Fruit fly (Drosophila melanogaster) whole organism: ENCODE measurements around the gene wat.

ENCODE experiments used
- CG8478 ChIP-seq: fragments of >200 bp; optimal IDR thresholded peaks from 2 replicates; lab custom pipeline; 2018; ENCODE audit warnings: inconsistent platforms
- Dll ChIP-seq: fragments of >200 bp; optimal IDR thresholded peaks from 2 replicates; lab custom pipeline; 2017
- EcR ChIP-seq, 2 experiments: fragments of >200 bp; optimal IDR thresholded peaks; 2 replicates each; lab custom pipeline; 2017; ENCODE audit warnings: missing biosample characterization in 2 of 2, missing genetic modification characterization in 2 of 2, missing genetic modification reagents in 2 of 2
- pan ChIP-seq: fragments of >200 bp; optimal IDR thresholded peaks from 2 replicates; lab custom pipeline; 2017
- psq ChIP-seq: fragments of >200 bp; optimal IDR thresholded peaks from 2 replicates; lab custom pipeline; 2017
- usp ChIP-seq: fragments of >200 bp; optimal IDR thresholded peaks from 2 replicates; lab custom pipeline; 2017; ENCODE audit warnings: missing biosample characterization, missing genetic modification characterization, mixed read lengths

wat gene

DNA sequence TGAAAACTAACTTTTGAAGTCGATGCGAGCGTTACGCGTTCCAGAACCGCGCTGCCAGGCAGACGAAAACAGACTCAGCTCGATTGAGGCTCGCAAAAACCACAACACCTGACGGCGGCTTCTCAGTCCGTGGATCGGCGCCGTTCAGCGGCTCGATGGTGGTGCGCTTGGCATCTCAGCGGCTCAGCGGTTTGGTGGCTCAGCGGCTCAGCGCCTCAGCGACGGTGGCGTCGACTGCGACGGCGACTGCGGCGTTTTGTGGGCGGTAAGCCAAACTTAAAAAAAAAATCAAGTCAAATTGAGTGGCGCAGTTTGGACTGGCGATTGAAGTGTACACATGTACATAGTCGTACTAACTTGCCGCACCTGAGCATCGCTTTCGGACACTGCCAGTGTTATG, at the start of gene wat:
wat (minus strand) TSS at position 41 of the 400 bp plus-strand sequence.
- TF ChIP-seq psq: no peak
- TF ChIP-seq usp (GFP tag; lab: Kevin White, UChicago): no peak
- TF ChIP-seq Dll (lab: Kevin White, UChicago): no peak
- TF ChIP-seq EcR (GFP tag; optimal IDR thresholded peaks at IDR 0.05; lab: Kevin White, UChicago): no peak
- TF ChIP-seq CG8478 (lab: Kevin White, UChicago): no peak
- no peak for TF ChIP-seq pan

DNA sequence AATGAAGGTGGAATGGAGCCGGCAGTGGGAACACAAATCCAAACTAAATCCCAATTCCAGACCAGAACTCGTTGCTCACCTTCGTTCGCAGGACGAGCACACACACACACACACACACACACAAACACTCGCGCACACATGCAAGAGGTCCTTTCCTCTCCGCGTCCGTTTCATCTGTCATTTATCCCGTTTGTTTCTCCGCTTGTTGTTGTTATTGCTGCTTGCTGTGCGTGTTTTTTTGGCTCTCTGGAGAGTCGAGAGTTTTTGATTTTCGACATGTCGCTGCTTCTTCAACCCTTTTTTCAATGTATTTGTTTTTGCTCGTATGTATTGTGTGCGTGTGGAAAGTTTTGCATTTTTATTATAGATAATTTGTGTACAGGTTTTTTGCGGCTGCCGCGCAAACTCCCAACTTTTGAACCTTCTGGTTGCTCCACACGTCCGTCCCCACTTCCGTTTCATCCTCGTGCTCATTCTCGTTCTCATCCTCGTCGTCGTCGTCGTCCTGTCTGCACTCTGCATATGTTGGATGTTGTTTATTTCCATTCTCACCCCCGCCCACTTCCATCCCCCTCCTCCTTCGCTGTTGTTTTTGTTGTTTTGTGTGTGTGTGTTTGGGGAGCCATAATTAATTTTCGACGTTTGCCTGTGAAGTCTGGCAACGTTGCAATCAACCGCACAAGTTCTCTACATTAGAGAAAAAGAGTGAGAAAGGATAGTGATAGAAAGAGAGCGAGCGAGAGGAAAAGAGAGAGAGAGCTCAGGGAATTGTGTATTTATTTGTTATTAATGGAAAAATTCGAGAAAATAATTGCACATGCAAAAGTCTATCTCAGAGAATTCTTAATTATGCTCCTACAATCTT, 49.2 kb upstream of the wat start:
- TF ChIP-seq pan (no peak), usp (GFP tag; lab: Kevin White, UChicago) (no peak), Dll (lab: Kevin White, UChicago) (no peak), EcR (GFP tag; optimal IDR thresholded peaks at IDR 0.05; lab: Kevin White, UChicago) (no peak), psq (no peak), CG8478 (lab: Kevin White, UChicago) (no peak)

DNA sequence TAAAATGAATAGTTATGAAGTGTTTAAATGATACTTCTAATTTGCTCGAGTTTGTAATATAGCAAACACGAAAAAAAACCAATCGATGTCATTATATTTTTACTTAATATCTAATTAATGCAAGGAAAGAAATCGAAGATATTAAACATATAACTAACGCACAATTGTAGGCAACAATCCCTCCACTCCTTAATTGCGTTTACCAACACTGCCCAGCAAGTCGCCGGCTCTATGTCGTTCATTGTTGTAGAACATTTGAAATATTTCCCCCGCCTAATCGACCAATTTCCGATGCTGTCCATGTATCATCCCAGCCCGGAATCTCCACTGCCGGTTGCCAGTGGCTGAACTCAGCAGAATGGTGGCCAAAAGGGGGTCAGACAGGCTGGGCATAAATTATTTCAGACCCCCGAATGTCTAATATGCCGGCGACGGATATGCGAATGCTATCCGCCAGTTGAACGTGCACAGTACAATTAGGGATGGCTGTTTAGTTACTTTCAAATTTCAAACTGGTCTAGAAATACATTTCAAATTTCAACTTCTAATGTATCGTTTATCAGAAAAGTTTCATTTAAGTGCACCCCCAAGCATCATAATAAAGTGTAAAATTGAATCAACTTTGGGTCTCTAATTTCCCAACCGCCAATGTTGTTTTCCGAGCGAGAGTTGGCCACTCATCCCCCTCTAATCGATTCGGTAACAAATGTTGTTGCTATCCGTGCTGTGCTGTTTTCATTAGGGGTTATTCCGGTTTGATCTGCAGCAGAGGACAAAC, 48.4 kb upstream of the wat start:
- TF ChIP-seq Dll (lab: Kevin White, UChicago): no peak
- TF ChIP-seq EcR (GFP tag; optimal IDR thresholded peaks at IDR 0.05; lab: Kevin White, UChicago): no peak
- TF ChIP-seq usp (GFP tag; lab: Kevin White, UChicago): no peak
- TF ChIP-seq CG8478 (lab: Kevin White, UChicago): no peak
- TF ChIP-seq pan: no peak
- no peak for TF ChIP-seq psq

DNA sequence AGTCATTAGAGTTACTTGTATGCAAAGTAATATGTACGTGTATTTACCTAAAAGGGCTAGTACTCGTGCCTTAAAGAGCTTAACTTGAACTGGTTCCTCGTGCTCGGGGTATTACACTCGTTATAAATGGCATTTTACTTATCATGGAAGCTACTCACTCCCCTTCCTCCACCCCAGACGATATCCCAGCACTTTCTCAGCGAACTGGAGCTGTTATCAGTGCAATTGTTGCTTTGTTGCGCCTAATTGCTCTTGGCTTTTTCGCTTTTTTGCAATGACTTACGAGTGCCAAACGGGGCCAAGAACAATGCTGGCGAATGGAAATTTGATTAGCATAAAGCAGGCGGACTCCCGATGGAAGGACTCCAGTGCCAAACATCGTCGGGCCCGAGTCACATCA, 46.9 kb upstream of the wat start:
- TF ChIP-seq CG8478 (lab: Kevin White, UChicago) (no peak), Dll (lab: Kevin White, UChicago) (no peak), EcR (GFP tag; optimal IDR thresholded peaks at IDR 0.05; lab: Kevin White, UChicago) (no peak), psq (no peak), pan (no peak), usp (GFP tag; lab: Kevin White, UChicago) (no peak)

DNA sequence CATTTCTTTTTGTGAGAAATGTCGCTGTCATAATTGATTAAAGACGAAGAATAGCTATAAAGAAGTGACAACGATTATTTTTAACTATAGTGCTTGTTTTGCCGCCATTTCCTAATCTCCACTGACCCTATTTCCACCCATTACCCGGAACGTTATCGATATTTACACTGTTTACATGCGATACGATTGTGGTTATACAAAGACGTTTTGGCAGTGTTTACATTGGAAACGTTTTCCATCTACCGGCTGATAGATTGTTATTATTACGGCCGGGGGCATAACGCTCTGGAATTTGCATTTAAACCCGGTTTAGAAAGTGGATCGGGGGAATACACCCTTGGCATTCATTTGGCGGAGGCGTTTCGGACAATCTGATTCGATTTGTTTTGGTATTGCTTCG, 46.1 kb upstream of the wat start:
- TF ChIP-seq EcR (GFP tag; optimal IDR thresholded peaks at IDR 0.05; lab: Kevin White, UChicago): no peak
- no peak for TF ChIP-seq usp (GFP tag; lab: Kevin White, UChicago)
- no peak for TF ChIP-seq psq
- no peak for TF ChIP-seq Dll (lab: Kevin White, UChicago)
- no peak for TF ChIP-seq CG8478 (lab: Kevin White, UChicago)
- no peak for TF ChIP-seq pan

DNA sequence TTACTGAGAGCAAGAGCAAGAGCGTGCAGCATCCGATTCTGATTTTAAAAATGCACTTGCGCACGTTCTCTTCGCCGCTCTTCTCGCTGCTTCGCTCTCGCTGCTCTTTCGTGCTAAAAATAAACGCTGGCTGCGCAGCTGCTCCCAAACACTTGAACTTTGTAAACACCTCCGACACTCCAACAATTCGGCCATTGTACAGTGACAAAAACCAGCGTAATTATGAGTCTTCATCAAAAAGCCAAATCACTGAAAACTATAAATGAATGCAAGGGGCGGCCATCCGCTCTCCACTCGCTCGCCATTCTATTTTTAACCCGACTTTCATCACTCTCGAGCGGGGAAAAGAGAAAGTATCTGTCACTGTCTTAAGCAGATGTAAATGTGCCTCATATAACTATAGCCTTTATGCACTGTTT, 44.5 kb upstream of the wat start:
- TF ChIP-seq usp (GFP tag; lab: Kevin White, UChicago) (no peak), EcR (GFP tag; optimal IDR thresholded peaks at IDR 0.05; lab: Kevin White, UChicago) (peak in 1 of 2 experiments; percentile 40), Dll (lab: Kevin White, UChicago) (peak; percentile 85), psq (no peak), CG8478 (lab: Kevin White, UChicago) (no peak), pan (no peak)

DNA sequence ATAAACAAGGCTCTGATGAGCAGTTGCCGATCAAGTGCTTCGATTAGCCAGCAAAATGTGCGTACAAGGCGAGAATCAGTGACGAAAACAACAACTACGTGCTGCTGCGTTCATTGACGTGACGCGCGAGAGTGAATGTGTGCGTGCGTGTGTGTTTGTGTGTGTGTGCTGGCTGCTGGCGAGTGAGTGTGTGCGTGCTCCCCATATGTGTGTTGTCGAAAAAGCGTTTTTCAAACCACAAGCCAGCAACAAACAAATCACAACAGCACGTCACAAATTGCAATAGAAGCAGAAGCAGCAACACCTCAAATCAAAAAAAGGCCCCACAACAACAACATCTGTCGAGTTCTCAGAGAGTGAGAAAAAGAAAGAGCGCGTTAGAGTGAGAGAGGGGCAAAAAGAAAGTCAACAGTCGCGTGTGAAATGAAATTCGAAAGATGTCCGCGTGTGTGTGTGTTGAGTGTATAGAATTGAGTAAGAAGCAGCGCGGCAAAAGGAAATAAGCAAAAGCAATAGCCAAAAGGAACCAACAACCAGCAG, 43.8 kb upstream of the wat start:
- TF ChIP-seq Dll (lab: Kevin White, UChicago) (peak; percentile 46), CG8478 (lab: Kevin White, UChicago) (no peak)

DNA sequence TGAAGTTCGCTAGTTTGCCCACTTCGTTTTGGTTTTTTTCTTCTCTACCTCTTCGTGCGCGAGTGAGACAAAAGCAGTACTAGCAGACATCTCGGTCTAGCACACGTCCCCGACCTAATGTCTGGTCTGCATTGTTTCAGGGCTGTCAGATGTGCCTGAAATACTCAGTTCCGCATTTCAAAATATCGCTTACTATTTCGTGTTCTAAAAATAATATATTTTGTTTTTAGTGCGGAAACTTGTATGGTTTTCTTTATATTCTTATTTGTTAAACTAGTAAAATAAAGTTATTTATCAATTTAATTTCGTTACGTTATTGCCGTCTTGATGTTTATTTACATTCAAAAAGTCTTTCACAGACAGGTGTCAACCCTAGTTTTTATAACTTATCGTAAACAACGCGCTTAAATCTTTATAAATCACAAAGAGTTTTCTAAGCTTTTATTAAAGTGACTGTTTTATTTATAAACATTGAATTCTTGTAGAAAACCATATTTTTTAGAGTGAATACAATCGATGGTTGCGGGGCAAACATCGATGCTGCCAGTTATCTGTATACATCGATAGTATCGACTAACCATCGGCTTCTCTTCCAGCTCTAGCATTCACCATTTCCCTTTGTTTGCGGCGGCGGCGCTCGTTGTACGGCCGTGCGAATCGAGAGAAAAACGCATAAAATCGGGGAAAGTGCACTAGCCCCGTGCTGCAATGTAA, 43.2 kb upstream of the wat start:
- peak in 1 of 2 experiments; percentile 71 for TF ChIP-seq EcR (GFP tag; optimal IDR thresholded peaks at IDR 0.05; lab: Kevin White, UChicago)
- TF ChIP-seq pan: no peak
- peak; percentile 46 for TF ChIP-seq CG8478 (lab: Kevin White, UChicago)

DNA sequence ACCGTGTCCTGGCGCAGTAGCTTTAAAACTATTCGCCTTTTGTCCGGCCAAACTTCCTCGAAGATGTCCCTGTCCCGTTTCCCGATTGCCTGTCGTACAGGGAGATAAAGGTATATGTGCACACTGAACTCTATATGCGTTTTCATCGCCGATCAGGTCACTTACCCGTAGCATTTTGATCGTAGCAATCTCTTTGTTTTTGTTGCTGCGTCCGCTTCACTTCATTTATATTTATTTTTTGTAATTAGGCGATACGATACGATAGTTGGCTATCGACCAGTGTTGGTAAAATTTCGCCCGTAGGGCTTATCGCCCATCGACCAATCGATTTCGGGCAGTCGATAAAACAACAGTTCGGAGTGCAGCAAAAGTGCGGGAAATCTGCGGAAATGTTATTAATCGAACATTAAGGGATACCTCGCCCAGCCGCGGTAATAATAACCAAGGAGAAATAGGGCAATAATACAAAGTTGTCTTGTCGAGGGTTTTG, 42.6 kb upstream of the wat start, which contains the start of the genes Cul5 and Bicra:
Cul5 (minus strand) TSS at position 259 of the 490 bp plus-strand sequence.
Bicra (plus strand) TSS at position 324 of the 490 bp plus-strand sequence.
- TF ChIP-seq psq (no peak), pan (no peak), CG8478 (lab: Kevin White, UChicago) (no peak), Dll (lab: Kevin White, UChicago) (no peak), usp (GFP tag; lab: Kevin White, UChicago) (no peak), EcR (GFP tag; optimal IDR thresholded peaks at IDR 0.05; lab: Kevin White, UChicago) (no peak)

DNA sequence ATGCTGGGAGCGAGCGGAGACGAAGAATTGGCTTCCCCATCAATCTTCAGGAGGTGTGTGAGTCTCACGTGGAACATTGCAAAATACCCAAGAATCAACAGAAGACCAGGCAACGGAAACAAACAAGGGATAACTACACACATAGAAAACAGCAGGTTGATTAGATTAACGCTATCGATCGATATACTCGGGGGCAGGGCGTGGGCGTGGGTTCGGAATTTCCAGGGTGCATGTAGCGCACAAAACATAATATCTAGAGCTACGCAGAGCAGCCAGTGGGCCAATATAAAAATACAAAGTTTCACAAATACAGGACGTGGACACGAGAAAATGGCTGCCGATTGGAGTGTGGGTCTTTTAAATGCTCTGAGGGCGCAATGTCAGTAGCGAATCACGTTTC, 39.2 kb upstream of the wat start:
- TF ChIP-seq usp (GFP tag; lab: Kevin White, UChicago) (no peak), Dll (lab: Kevin White, UChicago) (no peak), CG8478 (lab: Kevin White, UChicago) (no peak), pan (no peak), psq (no peak), EcR (GFP tag; optimal IDR thresholded peaks at IDR 0.05; lab: Kevin White, UChicago) (no peak)

DNA sequence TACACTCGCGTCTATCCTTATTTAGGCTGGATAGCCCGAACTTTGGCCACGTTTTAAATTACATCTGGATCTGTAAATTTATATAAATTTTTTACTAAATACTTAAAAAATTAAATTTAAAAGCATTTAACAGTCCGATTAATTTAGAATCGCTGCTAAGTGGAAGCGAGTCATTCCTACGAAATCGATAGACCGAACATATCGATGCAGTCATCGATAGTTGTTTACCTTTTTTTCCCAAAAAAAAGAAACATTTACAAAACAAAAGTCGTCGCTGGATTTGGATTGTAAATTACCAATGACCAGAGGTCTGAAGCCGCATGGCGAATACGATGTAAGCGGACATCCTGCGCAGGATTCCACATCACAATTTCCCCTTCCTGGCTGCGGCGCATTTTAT, 35.5 kb upstream of the wat start, which contains the start of gene Sirt7:
Sirt7 (plus strand) TSS at position 218 of the 400 bp plus-strand sequence.
- TF ChIP-seq pan (no peak), Dll (lab: Kevin White, UChicago) (no peak), psq (no peak), EcR (GFP tag; optimal IDR thresholded peaks at IDR 0.05; lab: Kevin White, UChicago) (no peak), usp (GFP tag; lab: Kevin White, UChicago) (no peak), CG8478 (lab: Kevin White, UChicago) (no peak)
